Worm (Caenorhabditis elegans) whole organism, early embryonic: Measurements from ENCODE around the gene phf-32.

ENCODE experiments used
- flt-1 ChIP-seq: fragments of 200-800 bp; sonication (Bioruptor generic); IDR thresholded peaks from 2 replicates; pipeline ENCODE4 v1.3.6; 2022; ENCODE audit warnings: missing genetic modification characterization, missing compliant biosample characterization
- hmbx-1 ChIP-seq: sonication (generic microtip); optimal IDR thresholded peaks from 2 replicates; lab custom pipeline; 2016; ENCODE audit warnings: mild to moderate bottlenecking, missing genetic modification characterization, missing compliant biosample characterization
- scrt-1 ChIP-seq: fragments of 200-800 bp; sonication (Bioruptor generic); IDR thresholded peaks from 2 replicates; pipeline ENCODE4 v1.3.6; 2022; ENCODE audit warnings: missing genetic modification characterization, missing compliant biosample characterization
- sea-1 ChIP-seq: fragments of 200-800 bp; sonication (Bioruptor generic); conservative IDR thresholded peaks from 2 replicates; pipeline ENCODE4 v1.3.6; 2022; ENCODE audit warnings: missing genetic modification characterization, missing compliant biosample characterization

- TF ChIP-seq scrt-1: no peak
- TF ChIP-seq flt-1 (GFP tag; lab: Robert Waterston, UW): no peak
- no peak for TF ChIP-seq sea-1 (GFP tag; lab: Robert Waterston, UW)
- no peak for TF ChIP-seq hmbx-1 (tag; lab: Kevin White, UChicago)
Measured at ce11 chrX:12326424-12326823, 19.8 kb downstream of the phf-32 start, which contains the start of gene srd-41.
